Fruit fly (Drosophila melanogaster) whole organism, pupa: ENCODE data around the gene Cad86C.
A peak's percentile ranks its signal among the peaks of the same experiment; 100 is the strongest.

Source experiments
- CG10348 ChIP-seq: fragments of 200-800 bp; sonication (Bioruptor generic); IDR thresholded peaks from 2 replicates; pipeline ENCODE4 v1.3.6; 2022; ENCODE audit warnings: missing biosample characterization, missing genetic modification characterization
- CG12605 ChIP-seq: fragments of 200-800 bp; sonication (Bioruptor generic); IDR thresholded peaks from 2 replicates; pipeline ENCODE4 v1.3.6; 2022; ENCODE audit warnings: missing biosample characterization, missing genetic modification characterization
- CG13204 ChIP-seq: fragments of 200-800 bp; sonication (Bioruptor generic); optimal IDR thresholded peaks from 2 replicates; lab custom pipeline; 2018; ENCODE audit warnings: missing biosample characterization, mild to moderate bottlenecking, missing genetic modification characterization, moderate library complexity
- CG14655 ChIP-seq: fragments of 200-800 bp; sonication (Bioruptor generic); optimal IDR thresholded peaks from 3 replicates; lab custom pipeline; 2017; ENCODE audit warnings: mild to moderate bottlenecking, missing biosample characterization, missing genetic modification reagents, missing genetic modification characterization
- CG15710 ChIP-seq: fragments of 200-800 bp; sonication (Bioruptor generic); optimal IDR thresholded peaks from 2 replicates; lab custom pipeline; 2018; ENCODE audit warnings: missing biosample characterization, mild to moderate bottlenecking, missing genetic modification characterization, moderate library complexity
- CG17806 ChIP-seq: fragments of 200-800 bp; sonication (Bioruptor generic); optimal IDR thresholded peaks from 2 replicates; lab custom pipeline; 2018; ENCODE audit warnings: missing biosample characterization, mild to moderate bottlenecking, missing genetic modification characterization, moderate library complexity
- CG32121 ChIP-seq: fragments of 200-800 bp; sonication (Bioruptor generic); IDR thresholded peaks from 2 replicates; pipeline ENCODE4 v1.3.6; 2022; ENCODE audit warnings: missing biosample characterization, missing genetic modification characterization
- CG34367 ChIP-seq: fragments of 200-800 bp; sonication (Bioruptor generic); optimal IDR thresholded peaks from 2 replicates; lab custom pipeline; 2018; ENCODE audit warnings: missing biosample characterization, mild to moderate bottlenecking, missing genetic modification characterization
- CG4496 ChIP-seq: fragments of 200-800 bp; sonication (Bioruptor generic); IDR thresholded peaks from 3 replicates; pipeline ENCODE4 v1.3.6; 2022; ENCODE audit warnings: missing biosample characterization, missing genetic modification characterization
- CG8159 ChIP-seq: fragments of 200-800 bp; sonication (Bioruptor generic); optimal IDR thresholded peaks from 3 replicates; lab custom pipeline; 2018; ENCODE audit warnings: missing biosample characterization, mild to moderate bottlenecking, missing genetic modification characterization, moderate library complexity
- CG8301 ChIP-seq: fragments of 200-800 bp; sonication (Bioruptor generic); optimal IDR thresholded peaks from 2 replicates; lab custom pipeline; 2018; ENCODE audit warnings: missing biosample characterization, mild to moderate bottlenecking, missing genetic modification characterization
- CG9948 ChIP-seq: fragments of 200-800 bp; sonication (Bioruptor generic); optimal IDR thresholded peaks from 2 replicates; lab custom pipeline; 2018; ENCODE audit warnings: missing biosample characterization, mild to moderate bottlenecking, missing genetic modification characterization, moderate library complexity
- D1 ChIP-seq: fragments of 200-800 bp; sonication (Bioruptor generic); optimal IDR thresholded peaks from 2 replicates; lab custom pipeline; 2018; ENCODE audit warnings: missing biosample characterization, mild to moderate bottlenecking, missing genetic modification characterization, moderate library complexity
- EcR ChIP-seq: fragments of 200-800 bp; sonication (Bioruptor generic); optimal IDR thresholded peaks from 3 replicates; lab custom pipeline; 2019; ENCODE audit warnings: missing biosample characterization, missing genetic modification characterization, mild to moderate bottlenecking, moderate library complexity, missing genetic modification reagents
- Ets98B ChIP-seq: fragments of 200-800 bp; sonication (Bioruptor generic); IDR thresholded peaks from 2 replicates; pipeline ENCODE4 v1.3.6; 2022; ENCODE audit warnings: missing biosample characterization, missing genetic modification characterization
- Pif1A ChIP-seq: fragments of 200-800 bp; sonication (Bioruptor generic); optimal IDR thresholded peaks from 3 replicates; lab custom pipeline; 2016; ENCODE audit warnings: missing biosample characterization, missing genetic modification characterization
- Pif1B ChIP-seq: fragments of 200-800 bp; sonication (Bioruptor generic); optimal IDR thresholded peaks from 3 replicates; lab custom pipeline; 2016; ENCODE audit warnings: missing biosample characterization, missing genetic modification characterization
- Snoo ChIP-seq: fragments of 200-800 bp; sonication (Bioruptor generic); optimal IDR thresholded peaks from 3 replicates; lab custom pipeline; 2017; ENCODE audit warnings: missing biosample characterization, mild to moderate bottlenecking, missing genetic modification characterization, inconsistent platforms
- fd96Ca ChIP-seq: fragments of 200-800 bp; sonication (Bioruptor generic); IDR thresholded peaks from 3 replicates; pipeline ENCODE4 v1.3.6; 2022; ENCODE audit warnings: missing biosample characterization, missing genetic modification characterization
- gl ChIP-seq: fragments of 200-800 bp; sonication (Bioruptor generic); optimal IDR thresholded peaks from 2 replicates; lab custom pipeline; 2018; ENCODE audit warnings: missing biosample characterization, mild to moderate bottlenecking, missing genetic modification characterization
- rn ChIP-seq: fragments of 200-800 bp; sonication (Bioruptor generic); IDR thresholded peaks from 2 replicates; pipeline ENCODE4 v1.3.6; 2022; ENCODE audit warnings: missing biosample characterization, missing genetic modification characterization

Gene Cad86C

DNA sequence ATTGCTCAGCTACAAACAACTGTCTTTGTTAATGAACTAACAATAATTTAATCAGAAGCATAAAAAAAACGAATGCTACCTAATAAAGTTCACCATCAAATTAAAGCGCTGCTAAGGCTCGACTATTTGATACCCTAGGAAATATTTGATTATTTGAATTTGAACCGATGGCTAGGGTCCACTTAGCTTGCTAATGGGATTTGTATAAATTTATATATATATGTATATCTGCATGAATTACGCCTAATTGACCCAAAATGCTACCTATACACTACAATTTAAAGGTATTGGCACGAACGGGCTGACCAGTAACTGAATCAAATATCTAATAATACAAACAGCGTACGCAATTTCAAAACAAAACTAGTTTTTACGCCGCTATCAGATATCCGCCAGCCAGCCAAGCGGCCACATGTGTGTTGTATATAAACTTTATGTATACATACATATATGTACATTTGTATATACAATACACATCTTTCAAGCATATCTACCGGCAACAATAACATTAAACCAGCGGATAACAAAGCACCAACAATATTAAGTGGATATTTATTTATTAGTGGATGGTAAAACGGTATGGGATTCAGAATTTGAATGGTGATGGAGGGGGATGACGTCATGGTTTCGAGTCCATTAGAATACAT, 57.3 kb downstream of the Cad86C start:
- TF ChIP-seq CG8159 (tag; lab: Kevin White, UChicago) (no peak), CG17806 (tag; lab: Kevin White, UChicago) (no peak), Ets98B (peak; percentile 38; the same call in 1 of the 2 replicates), CG8301 (tag; lab: Kevin White, UChicago) (no peak), gl (tag; lab: Kevin White, UChicago) (no peak), CG9948 (tag; lab: Kevin White, UChicago) (no peak), CG32121 (GFP tag; lab: Robert Waterston, UW) (peak; percentile 59), D1 (tag; lab: Kevin White, UChicago) (no peak), CG13204 (GFP tag; lab: Kevin White, UChicago) (no peak), CG34367 (tag; lab: Kevin White, UChicago) (no peak), rn (GFP tag; lab: Robert Waterston, UW) (no peak), Snoo (no peak), fd96Ca (GFP tag; lab: Robert Waterston, UW) (peak; percentile 27; the same call in 1 of the 3 replicates), CG15710 (no peak), CG4496 (GFP tag; lab: Robert Waterston, UW) (peak; percentile 68), EcR (GFP tag; lab: Kevin White, UChicago) (no peak), CG10348 (GFP tag; lab: Robert Waterston, UW) (no peak), CG12605 (GFP tag; lab: Robert Waterston, UW) (0 out of 2 replicates have a peak, but pooled peaks have one; percentile 19), CG14655 (GFP tag; lab: Kevin White, UChicago) (no peak)

DNA sequence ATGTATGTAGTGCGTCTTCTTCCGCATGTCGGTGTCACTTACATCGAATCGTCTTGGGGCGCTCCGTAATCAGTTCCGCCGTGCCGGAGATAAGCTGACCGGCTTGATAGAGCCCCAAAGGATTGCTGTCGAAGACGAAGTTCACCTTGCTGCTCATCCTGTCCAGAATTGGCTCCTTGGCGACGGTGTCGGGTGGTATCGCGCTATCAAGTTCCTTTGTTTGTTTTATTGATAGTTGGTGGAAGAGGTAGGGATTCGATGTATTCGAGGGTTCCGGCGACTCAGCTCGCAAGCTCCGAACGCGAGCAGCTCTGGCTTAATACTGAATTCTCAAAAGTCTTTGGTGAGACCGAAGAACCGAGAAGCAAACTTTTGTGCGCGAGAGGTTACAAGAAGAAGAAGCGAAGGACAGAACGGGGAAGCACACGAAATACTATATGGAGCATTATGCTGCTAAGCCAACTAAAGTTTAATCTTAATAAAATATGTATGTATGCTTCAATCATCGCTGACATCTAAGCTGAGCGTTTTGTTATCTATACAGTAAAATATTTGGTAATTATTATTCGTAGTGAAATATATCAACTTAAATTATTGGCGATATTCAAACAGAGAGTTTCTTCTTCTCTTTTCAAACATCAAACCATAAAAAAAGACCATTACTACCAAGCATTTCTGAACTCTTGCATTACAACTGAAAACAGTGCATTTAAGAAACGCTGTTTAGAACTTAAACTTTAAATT, 58.0 kb downstream of the Cad86C start, which contains the start of gene CG14696:
TSS of gene CG14696 (minus strand) at position 324 of the 744 bp plus-strand sequence.
- TF ChIP-seq CG12605 (GFP tag; lab: Robert Waterston, UW), result no peak
- no peak for TF ChIP-seq CG4496 (GFP tag; lab: Robert Waterston, UW)
- no peak for TF ChIP-seq CG8301 (tag; lab: Kevin White, UChicago)
- no peak for TF ChIP-seq gl (tag; lab: Kevin White, UChicago)
- no peak for TF ChIP-seq Pif1A (GFP tag; lab: Kevin White, UChicago)
- TF ChIP-seq CG10348 (GFP tag; lab: Robert Waterston, UW), result no peak
- TF ChIP-seq rn (GFP tag; lab: Robert Waterston, UW), result no peak
- TF ChIP-seq CG14655 (GFP tag; lab: Kevin White, UChicago), result no peak
- no peak for TF ChIP-seq CG32121 (GFP tag; lab: Robert Waterston, UW)
- no peak for TF ChIP-seq fd96Ca (GFP tag; lab: Robert Waterston, UW)
- no peak for TF ChIP-seq D1 (tag; lab: Kevin White, UChicago)
- no peak for TF ChIP-seq CG15710
- TF ChIP-seq CG8159 (tag; lab: Kevin White, UChicago), result no peak
- no peak for TF ChIP-seq Ets98B
- TF ChIP-seq CG9948 (tag; lab: Kevin White, UChicago), result no peak

DNA sequence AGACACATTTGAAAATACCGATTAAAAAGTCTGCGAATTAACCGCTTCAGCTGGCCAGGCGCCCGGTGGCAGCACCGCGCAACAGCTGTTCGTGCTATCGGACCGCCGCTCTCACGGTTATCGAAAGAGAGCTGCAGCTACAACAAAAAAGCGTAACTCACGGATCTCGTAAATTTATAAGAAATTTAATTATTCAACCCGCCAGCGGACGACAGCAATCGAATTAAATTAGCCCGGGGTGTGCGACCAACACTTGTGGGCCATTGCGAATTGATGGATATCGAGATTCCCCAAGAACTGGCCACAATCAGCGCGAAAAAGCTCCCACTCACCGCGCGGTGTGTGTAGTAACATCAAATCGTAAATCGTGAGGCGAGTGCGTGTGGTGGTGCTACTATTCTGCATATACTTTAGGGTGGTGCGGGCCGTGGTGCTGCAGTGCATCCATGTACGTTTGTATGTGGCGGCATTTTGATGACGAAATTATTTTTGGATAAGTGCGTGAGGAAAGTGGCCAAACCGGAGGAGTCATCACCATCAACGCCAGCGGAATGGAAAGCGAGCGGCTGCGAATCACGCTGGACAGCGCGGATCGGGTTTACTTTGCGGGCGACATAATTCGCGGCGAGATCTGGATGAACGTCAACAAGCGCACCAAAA, 58.7 kb downstream of the Cad86C start, which contains the start of gene Leash:
TSS of gene Leash (plus strand) at position 119 of the 660 bp plus-strand sequence.
- peak; percentile 6; the same call in 1 of the 3 replicates for TF ChIP-seq CG4496 (GFP tag; lab: Robert Waterston, UW)
- peak; percentile 75 for TF ChIP-seq CG8159 (tag; lab: Kevin White, UChicago)
- peak; percentile 36 for TF ChIP-seq CG13204 (GFP tag; lab: Kevin White, UChicago)
- peak; percentile 29; the same call in 1 of the 2 replicates for TF ChIP-seq CG32121 (GFP tag; lab: Robert Waterston, UW)
- no peak for TF ChIP-seq CG10348 (GFP tag; lab: Robert Waterston, UW)
- no peak for TF ChIP-seq EcR (GFP tag; lab: Kevin White, UChicago)
- TF ChIP-seq fd96Ca (GFP tag; lab: Robert Waterston, UW), result 0 out of 3 replicates have a peak, but pooled peaks have one; percentile 37
- TF ChIP-seq Pif1B, result no peak

DNA sequence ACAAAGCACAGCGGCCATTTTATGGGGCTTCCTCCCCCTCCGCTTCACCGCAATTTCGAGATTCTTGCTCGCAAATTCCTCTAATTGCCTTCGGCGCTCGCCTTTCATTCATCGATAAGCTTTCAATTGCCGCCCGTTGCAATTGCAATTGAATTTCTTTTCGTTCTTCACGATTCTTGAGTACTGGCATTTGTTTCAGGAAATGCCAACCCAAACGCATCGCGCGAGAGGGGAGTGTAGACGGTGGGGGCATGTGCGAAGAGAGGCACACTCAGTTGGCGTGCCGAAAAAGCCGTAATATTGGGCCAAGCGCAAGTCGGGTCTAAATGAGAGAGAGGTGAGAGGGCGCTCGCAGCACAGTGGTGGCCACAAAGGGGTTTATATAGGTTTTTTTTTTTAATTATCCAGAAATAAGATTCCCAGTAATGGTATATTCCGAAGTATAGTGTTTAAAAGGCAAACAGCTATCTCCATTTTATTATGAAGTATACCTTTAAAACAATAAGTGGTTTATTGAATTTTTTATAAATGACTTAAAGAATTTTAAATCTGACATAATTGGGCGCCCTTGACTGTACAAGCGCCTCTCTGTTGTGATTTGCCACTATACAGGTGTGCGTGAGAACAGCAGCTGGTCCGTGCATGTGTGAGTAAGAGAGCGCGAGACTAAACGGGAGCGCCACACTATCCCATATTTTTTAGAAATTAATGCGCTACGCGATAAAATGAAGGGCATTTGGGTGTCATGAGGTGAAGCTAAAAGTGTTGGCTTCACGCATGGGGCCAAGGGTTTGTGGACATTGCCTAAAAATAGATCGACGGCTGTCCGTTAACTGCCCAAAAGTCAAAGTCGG, 59.8 kb downstream of the Cad86C start:
- peak; percentile 38 for TF ChIP-seq rn (GFP tag; lab: Robert Waterston, UW)
- peak; percentile 83 for TF ChIP-seq CG9948 (tag; lab: Kevin White, UChicago)
- peak; percentile 64 for TF ChIP-seq CG13204 (GFP tag; lab: Kevin White, UChicago)
- TF ChIP-seq CG15710, result peak; percentile 89
- peak; percentile 93 for TF ChIP-seq CG4496 (GFP tag; lab: Robert Waterston, UW)
- TF ChIP-seq CG32121 (GFP tag; lab: Robert Waterston, UW), result peak; percentile 93
- TF ChIP-seq D1 (tag; lab: Kevin White, UChicago), result peak; percentile 66
- TF ChIP-seq EcR (GFP tag; lab: Kevin White, UChicago), result peak; percentile 24
- TF ChIP-seq Pif1B, result peak; percentile 86
- TF ChIP-seq CG12605 (GFP tag; lab: Robert Waterston, UW), result peak; percentile 81
- TF ChIP-seq fd96Ca (GFP tag; lab: Robert Waterston, UW), result peak; percentile 78
- peak; percentile 90 for TF ChIP-seq CG14655 (GFP tag; lab: Kevin White, UChicago)
- peak; percentile 91 for TF ChIP-seq Pif1A (GFP tag; lab: Kevin White, UChicago)
- TF ChIP-seq CG17806 (tag; lab: Kevin White, UChicago), result peak; percentile 86
- TF ChIP-seq CG8159 (tag; lab: Kevin White, UChicago), result peak; percentile 89
- TF ChIP-seq gl (tag; lab: Kevin White, UChicago), result peak; percentile 41
- peak; percentile 89 for TF ChIP-seq CG8301 (tag; lab: Kevin White, UChicago)
- TF ChIP-seq CG10348 (GFP tag; lab: Robert Waterston, UW), result peak; percentile 69; the same call in 1 of the 2 replicates
- peak; percentile 87 for TF ChIP-seq Snoo
- TF ChIP-seq CG34367 (tag; lab: Kevin White, UChicago), result peak; percentile 80
- peak; percentile 86 for TF ChIP-seq Ets98B
